Worm (Caenorhabditis elegans) whole organism, L4/young adult: ENCODE results near the gene nlp-55.

Source experiments
- W03F9.2 ChIP-seq: fragments of 150-350 bp; optimal IDR thresholded peaks from 2 replicates; lab custom pipeline; 2014; ENCODE audit warnings: missing biosample characterization, missing genetic modification characterization
- dao-5 ChIP-seq: sonication (generic microtip); optimal IDR thresholded peaks from 2 replicates; lab custom pipeline; 2016; ENCODE audit warnings: missing genotype, missing genetic modification characterization, moderate library complexity, missing compliant biosample characterization
- him-1 ChIP-seq: sonication (generic microtip); optimal IDR thresholded peaks from 2 replicates; lab custom pipeline; 2016; ENCODE audit warnings: missing genotype, missing genetic modification reagents, missing genetic modification characterization, missing compliant biosample characterization

DNA sequence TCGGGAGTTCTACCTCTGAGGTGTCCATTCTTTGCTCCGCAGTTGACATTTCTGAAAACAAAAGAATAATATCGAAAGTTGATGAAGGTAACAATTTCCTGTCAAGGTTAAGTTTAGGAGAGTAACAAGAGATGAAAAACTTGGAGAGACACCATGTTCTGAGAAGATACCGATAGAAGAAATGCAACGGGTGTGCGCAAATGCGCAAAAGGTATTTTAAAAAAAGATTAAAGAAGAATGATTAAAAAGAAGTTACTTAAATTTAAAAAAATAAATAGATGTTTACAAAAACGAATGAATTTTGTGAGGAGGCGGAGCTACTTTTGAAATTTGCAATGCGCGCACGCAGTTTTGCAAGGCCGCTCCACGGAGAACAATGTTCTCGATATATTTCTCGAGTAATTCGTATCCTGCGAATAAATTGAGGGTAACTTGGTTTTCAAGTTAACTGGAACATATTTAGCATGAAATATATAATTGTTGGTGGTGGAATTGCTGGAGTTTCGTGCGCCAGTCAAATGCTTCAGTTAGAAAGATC lies 29.9 kb upstream of the nlp-55 start, which contains the start of the genes ran-3 and C26D10.3:
- TF ChIP-seq W03F9.2 (tag; lab: Kevin White, UChicago) (peak; percentile 40), him-1 (tag; lab: Kevin White, UChicago) (no peak), dao-5 (tag; lab: Kevin White, UChicago) (no peak)
